Worm (Caenorhabditis elegans) whole organism, young adult: ENCODE data around the gene K08D10.13.
"Not testable (repeated sequence)": the region's sequence is repeated elsewhere in the genome, so short reads cannot be mapped to it uniquely, and the experiment has no call there.

ENCODE experiments used
- attf-6 ChIP-seq: fragments of 200-800 bp; sonication (Bioruptor generic); IDR thresholded peaks from 2 replicates; pipeline ENCODE4 v1.3.6; 2022; ENCODE audit warnings: missing genetic modification reagents, missing genetic modification characterization, missing compliant biosample characterization
- madf-3 ChIP-seq: fragments of 200-800 bp; sonication (Bioruptor generic); IDR thresholded peaks from 2 replicates; pipeline ENCODE4 v1.3.6; 2022; ENCODE audit warnings: missing genetic modification reagents, missing genetic modification characterization, missing compliant biosample characterization

DNA sequence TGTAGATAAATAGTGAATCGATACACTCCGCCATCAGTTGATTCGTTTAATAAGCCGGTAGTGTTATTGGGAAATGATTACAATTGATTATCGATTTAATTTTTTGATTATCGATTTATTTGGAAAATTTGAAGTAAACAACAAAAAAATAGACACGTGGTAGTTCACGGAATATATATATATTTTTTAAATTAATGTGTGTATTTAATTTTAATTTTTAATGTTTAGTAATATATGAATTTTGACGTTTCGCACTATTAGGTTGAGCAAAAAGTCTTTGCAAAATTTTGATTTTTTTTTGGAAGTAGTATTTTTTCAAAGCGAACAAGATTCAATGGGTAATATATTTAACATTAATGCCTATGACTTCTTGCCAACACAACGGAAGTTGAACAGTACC, 28.4 kb downstream of the K08D10.13 start, which contains the start of gene F49F1.12:
- TF ChIP-seq attf-6, madf-3: not testable (repeated sequence)
